Worm (Caenorhabditis elegans): ENCODE results near the gene T02B11.4.

The T02B11.4 gene

DNA sequence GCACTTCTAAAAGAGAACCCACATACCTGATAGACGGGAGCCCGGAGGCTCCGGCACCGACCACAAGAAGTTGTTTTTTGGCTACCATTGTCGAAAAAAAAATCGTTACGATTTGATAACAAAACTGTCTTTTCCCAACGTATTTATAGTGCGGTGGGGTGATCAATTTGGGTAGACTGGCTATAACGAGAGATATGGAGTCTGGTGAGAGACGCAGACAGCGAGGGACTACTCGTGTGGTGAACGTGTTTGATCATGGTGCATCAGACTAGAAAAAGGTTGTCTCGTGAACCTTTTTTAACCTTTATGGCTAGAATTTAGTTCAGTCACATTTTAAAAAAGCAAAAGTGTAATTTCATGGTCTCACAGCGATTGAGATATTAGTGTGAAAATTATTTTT lies 32.5 kb upstream of the T02B11.4 start, which contains the start of gene fmo-5 (continued):
- TF ChIP-seq snpc-1.3 (tag; optimal IDR thresholded peaks at IDR 0.05; ENCODE audit: insufficient read depth) (no peak), let-526 (GFP tag; IDR thresholded peaks at IDR 0.05) (no peak), bed-2 (GFP tag; IDR thresholded peaks at IDR 0.05) (no peak), aptf-3 (GFP tag; IDR thresholded peaks at IDR 0.05) (no peak), cebp-1 (GFP tag; IDR thresholded peaks at IDR 0.05) (no peak), cebp-1 (tag; optimal IDR thresholded peaks at IDR 0.05) (peak; percentile 37), madf-6 (GFP tag; IDR thresholded peaks at IDR 0.05) (no peak)

DNA sequence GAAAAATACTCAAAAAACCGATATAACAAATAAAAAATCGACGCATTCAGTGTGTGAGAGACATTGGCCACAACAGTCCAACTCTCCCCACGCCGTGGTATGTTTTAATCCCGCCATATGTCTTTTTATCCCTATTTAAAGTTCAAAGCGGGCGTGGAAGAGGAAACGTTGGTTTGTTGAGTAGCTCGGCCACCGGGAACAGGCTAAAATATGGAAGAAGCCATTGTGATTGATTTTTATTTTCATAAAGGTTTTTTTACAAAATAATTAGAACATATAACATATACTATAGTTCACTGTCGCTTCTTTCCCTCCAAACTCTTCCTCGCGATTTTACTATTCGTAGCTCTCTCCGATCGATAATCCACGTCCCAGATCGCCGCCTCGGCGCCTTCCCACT lies 28.2 kb upstream of the T02B11.4 start, which contains the start of gene nas-32:
nas-32 (minus strand) TSS at position 101 of the 400 bp plus-strand sequence.
- TF ChIP-seq F49E8.2 (tag; optimal IDR thresholded peaks at IDR 0.05; ENCODE audit: insufficient read depth): no peak
- no peak for TF ChIP-seq ets-4 (GFP tag; optimal IDR thresholded peaks at IDR 0.05)
- TF ChIP-seq ccch-3 (GFP tag; optimal IDR thresholded peaks at IDR 0.05): no peak
- TF ChIP-seq ZK185.1 (tag; optimal IDR thresholded peaks at IDR 0.05; ENCODE audit: poor library complexity, severe bottlenecking): no peak
- no peak for TF ChIP-seq ztf-6 (GFP tag; IDR thresholded peaks at IDR 0.05)
- TF ChIP-seq let-526 (GFP tag; IDR thresholded peaks at IDR 0.05): no peak
- no peak for TF ChIP-seq die-1 (tag; optimal IDR thresholded peaks at IDR 0.05)
- TF ChIP-seq attf-6 (GFP tag; IDR thresholded peaks at IDR 0.05): no peak
- TF ChIP-seq madf-3 (GFP tag; IDR thresholded peaks at IDR 0.05): no peak
- TF ChIP-seq egrh-3 (GFP tag; IDR thresholded peaks at IDR 0.05): no peak
- no peak for TF ChIP-seq pbrm-1 (GFP tag; IDR thresholded peaks at IDR 0.05)
- TF ChIP-seq snpc-4 (GFP tag; optimal IDR thresholded peaks at IDR 0.05): no peak
- no peak for TF ChIP-seq snpc-4 (tag; optimal IDR thresholded peaks at IDR 0.05)
- TF ChIP-seq mes-4 (tag; optimal IDR thresholded peaks at IDR 0.05): no peak
- TF ChIP-seq F37B4.10 (GFP tag; IDR thresholded peaks at IDR 0.05): no peak
- TF ChIP-seq madf-6 (GFP tag; IDR thresholded peaks at IDR 0.05): no peak
- TF ChIP-seq F57A8.1 (GFP tag; optimal IDR thresholded peaks at IDR 0.05): no peak
- TF ChIP-seq hlh-12 (tag; optimal IDR thresholded peaks at IDR 0.05): no peak
- TF ChIP-seq nhr-120 (GFP tag; IDR thresholded peaks at IDR 0.05): no peak
- no peak for TF ChIP-seq lin-35 (GFP tag; optimal IDR thresholded peaks at IDR 0.05)
- no peak for TF ChIP-seq aptf-3 (GFP tag; IDR thresholded peaks at IDR 0.05)

DNA sequence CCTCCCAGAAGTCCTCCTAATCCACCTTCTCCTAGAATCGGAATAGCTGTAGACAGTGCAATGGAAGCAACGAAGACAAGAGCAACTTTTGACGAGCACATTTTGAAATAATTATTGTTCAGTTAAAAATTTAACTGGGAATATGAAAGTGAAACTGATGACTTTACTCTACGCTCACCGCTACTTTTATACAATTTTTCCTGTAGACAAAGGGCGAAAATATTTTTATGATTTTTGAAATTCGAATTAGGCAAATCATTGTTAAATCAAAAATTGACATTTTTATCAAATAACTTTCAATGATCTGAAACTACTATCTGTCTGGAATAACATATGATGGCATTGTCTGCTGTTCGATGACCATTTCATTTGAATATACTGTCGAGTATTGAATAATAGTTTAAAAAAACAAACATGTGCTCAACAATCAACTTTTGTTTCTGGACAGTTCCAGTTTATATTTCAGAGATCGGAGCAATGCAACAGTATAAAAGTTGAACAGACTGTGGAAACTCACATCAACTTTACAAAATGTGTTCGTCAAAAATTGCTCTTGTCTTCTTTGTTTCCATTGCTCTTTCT lies 22.6 kb upstream of the T02B11.4 start, which contains the start of the genes srlf-23 and srlf-20:
srlf-23 (minus strand) TSS at position 101 of the 582 bp plus-strand sequence.
srlf-20 (plus strand) TSS at position 532 of the 582 bp plus-strand sequence.
- TF ChIP-seq bed-1 (GFP tag; IDR thresholded peaks at IDR 0.05) (no peak), repo-1 (tag; optimal IDR thresholded peaks at IDR 0.05) (no peak), B0019.2 (GFP tag; conservative IDR thresholded peaks at IDR 0.05) (no peak), ceh-79 (tag; optimal IDR thresholded peaks at IDR 0.05) (no peak), hrde-1 (tag; optimal IDR thresholded peaks at IDR 0.05; ENCODE audit: borderline replicate concordance) (no peak), let-607 (tag; optimal IDR thresholded peaks at IDR 0.05) (no peak), gei-17 (GFP tag; optimal IDR thresholded peaks at IDR 0.05) (no peak), nhr-179 (tag; optimal IDR thresholded peaks at IDR 0.05) (no peak), snpc-1.1 (tag; optimal IDR thresholded peaks at IDR 0.05; ENCODE audit: insufficient read depth) (no peak)
